Fruit fly (Drosophila melanogaster) whole organism, embryonic: ENCODE results near the gene CG46456.

Experiments
- Atf-2 ChIP-seq: fragments of 200-800 bp; sonication (Bioruptor generic); optimal IDR thresholded peaks from 2 replicates; lab custom pipeline; 2016; ENCODE audit warnings: missing biosample characterization, missing genetic modification characterization
- BEAF-32 ChIP-seq: fragments of 200-800 bp; sonication (Bioruptor generic); optimal IDR thresholded peaks from 3 replicates; lab custom pipeline; 2017; ENCODE audit warnings: missing biosample characterization, missing genetic modification characterization, mild to moderate bottlenecking, moderate library complexity, missing genetic modification reagents
- Bteb2 ChIP-seq: fragments of 200-800 bp; sonication (Bioruptor generic); optimal IDR thresholded peaks from 2 replicates; lab custom pipeline; 2016; ENCODE audit warnings: missing biosample characterization, missing genetic modification characterization
- CG10147 ChIP-seq: fragments of 200-800 bp; sonication (Bioruptor generic); optimal IDR thresholded peaks from 2 replicates; lab custom pipeline; 2019; ENCODE audit warnings: missing biosample characterization, mild to moderate bottlenecking, missing genetic modification characterization, moderate library complexity
- CG12769 ChIP-seq: fragments of 200-800 bp; sonication (Bioruptor generic); optimal IDR thresholded peaks from 2 replicates; lab custom pipeline; 2019; ENCODE audit warnings: missing biosample characterization, mild to moderate bottlenecking, missing genetic modification characterization, moderate library complexity
- CG13296 ChIP-seq: fragments of 200-800 bp; sonication (Bioruptor generic); optimal IDR thresholded peaks from 3 replicates; lab custom pipeline; 2018; ENCODE audit warnings: missing biosample characterization, mild to moderate bottlenecking, missing genetic modification characterization
- CG13624 ChIP-seq: fragments of 200-800 bp; sonication (Bioruptor generic); optimal IDR thresholded peaks from 2 replicates; lab custom pipeline; 2016; ENCODE audit warnings: missing biosample characterization, missing genetic modification characterization
- CG13894 ChIP-seq: fragments of 200-800 bp; sonication (Bioruptor generic); optimal IDR thresholded peaks from 3 replicates; lab custom pipeline; 2018; ENCODE audit warnings: missing biosample characterization, mild to moderate bottlenecking, missing genetic modification characterization, moderate library complexity
- CG14014 ChIP-seq: fragments of 200-800 bp; sonication (Bioruptor generic); IDR thresholded peaks from 2 replicates; pipeline ENCODE4 v1.3.6; 2022; ENCODE audit warnings: missing biosample characterization, missing genetic modification characterization
- CG17385 ChIP-seq: fragments of 200-800 bp; sonication (Bioruptor generic); optimal IDR thresholded peaks from 3 replicates; lab custom pipeline; 2018; ENCODE audit warnings: missing biosample characterization, mild to moderate bottlenecking, missing genetic modification characterization
- CG18599 ChIP-seq: fragments of 200-800 bp; sonication (Bioruptor generic); optimal IDR thresholded peaks from 3 replicates; lab custom pipeline; 2017; ENCODE audit warnings: missing biosample characterization, missing genetic modification characterization, mild to moderate bottlenecking, moderate library complexity, missing genetic modification reagents
- CG30403 ChIP-seq: fragments of 200-800 bp; sonication (Bioruptor generic); optimal IDR thresholded peaks from 3 replicates; lab custom pipeline; 2016; ENCODE audit warnings: missing biosample characterization, missing genetic modification characterization
- CG3065 ChIP-seq: fragments of 200-800 bp; sonication (Bioruptor generic); optimal IDR thresholded peaks from 2 replicates; lab custom pipeline; 2016; ENCODE audit warnings: missing biosample characterization, missing genetic modification characterization
- CG31388 ChIP-seq: fragments of 200-800 bp; sonication (Bioruptor generic); optimal IDR thresholded peaks from 2 replicates; lab custom pipeline; 2016; ENCODE audit warnings: missing biosample characterization, missing genetic modification characterization
- CG3281 ChIP-seq: fragments of 200-800 bp; sonication (Bioruptor generic); optimal IDR thresholded peaks from 3 replicates; lab custom pipeline; 2017; ENCODE audit warnings: missing biosample characterization, mild to moderate bottlenecking, missing genetic modification characterization
- CG3847 ChIP-seq: fragments of 200-800 bp; sonication (Bioruptor generic); IDR thresholded peaks from 2 replicates; pipeline ENCODE4 v1.3.6; 2022; ENCODE audit warnings: missing biosample characterization, missing genetic modification characterization
- CG3995 ChIP-seq: fragments of 200-800 bp; sonication (Bioruptor generic); optimal IDR thresholded peaks from 3 replicates; lab custom pipeline; 2016; ENCODE audit warnings: missing biosample characterization, missing genetic modification characterization
- CG7357 ChIP-seq: fragments of 200-800 bp; sonication (Bioruptor generic); IDR thresholded peaks from 3 replicates; pipeline ENCODE4 v1.3.6; 2022; ENCODE audit warnings: missing biosample characterization, missing genetic modification characterization
- CG7963 ChIP-seq: fragments of 200-800 bp; sonication (Bioruptor generic); IDR thresholded peaks from 3 replicates; pipeline ENCODE4 v1.3.6; 2022; ENCODE audit warnings: missing biosample characterization, missing genetic modification characterization; ENCODE audit not compliant: partially characterized antibody
- Deaf1 ChIP-seq: fragments of 200-800 bp; optimal IDR thresholded peaks from 3 replicates; lab custom pipeline; 2019; ENCODE audit warnings: missing biosample characterization, mild to moderate bottlenecking, missing genetic modification characterization, moderate library complexity
- Ets65A ChIP-seq: fragments of 200-800 bp; sonication (Bioruptor generic); peaks from one replicate; lab custom pipeline; 2016; ENCODE audit warnings: missing biosample characterization, missing genetic modification characterization
- HHEX ChIP-seq: fragments of 200-800 bp; sonication (Bioruptor generic); optimal IDR thresholded peaks from 3 replicates; lab custom pipeline; 2017; ENCODE audit warnings: missing biosample characterization, mild to moderate bottlenecking, missing genetic modification characterization, missing genetic modification reagents
- Hand ChIP-seq: fragments of 200-800 bp; sonication (Bioruptor generic); optimal IDR thresholded peaks from 2 replicates; lab custom pipeline; 2017; ENCODE audit warnings: mild to moderate bottlenecking, missing biosample characterization, missing genetic modification reagents, missing genetic modification characterization
- Hey ChIP-seq: fragments of 200-800 bp; sonication (Bioruptor generic); optimal IDR thresholded peaks from 3 replicates; lab custom pipeline; 2018; ENCODE audit warnings: missing biosample characterization, mild to moderate bottlenecking, missing genetic modification characterization
- NfI ChIP-seq: fragments of 200-800 bp; sonication (Bioruptor generic); optimal IDR thresholded peaks from 3 replicates; lab custom pipeline; 2018; ENCODE audit warnings: missing biosample characterization, mild to moderate bottlenecking, missing genetic modification characterization, moderate library complexity
- Oli ChIP-seq: fragments of 200-800 bp; sonication (Bioruptor generic); optimal IDR thresholded peaks from 2 replicates; lab custom pipeline; 2018; ENCODE audit warnings: missing biosample characterization, mild to moderate bottlenecking, missing genetic modification characterization, moderate library complexity
- Scr ChIP-seq: fragments of 200-800 bp; sonication (Bioruptor generic); IDR thresholded peaks from 2 replicates; pipeline ENCODE4 v1.3.6; 2022; ENCODE audit warnings: missing biosample characterization, missing genetic modification characterization; ENCODE audit not compliant: partially characterized antibody
- Sox102F ChIP-seq: fragments of 200-800 bp; sonication (Bioruptor generic); optimal IDR thresholded peaks from 2 replicates; lab custom pipeline; 2018; ENCODE audit warnings: missing biosample characterization, mild to moderate bottlenecking, missing genetic modification characterization, moderate library complexity
- Stat92E ChIP-seq, 3 experiments: fragments of >200 bp in 2 of 3; fragments of 200-800 bp in 1 of 3; sonication (Bioruptor generic) in 1 of 3; optimal IDR thresholded peaks; 2 replicates each; lab custom pipeline; 2017 to 2019; ENCODE audit warnings: missing biosample characterization in 3 of 3, missing genetic modification characterization in 3 of 3, mild to moderate bottlenecking in 1 of 3, moderate library complexity in 1 of 3
- Usf ChIP-seq: fragments of 200-800 bp; sonication (Bioruptor generic); optimal IDR thresholded peaks from 2 replicates; lab custom pipeline; 2017; ENCODE audit warnings: missing genotype, missing biosample characterization, missing genetic modification characterization
- Xrp1 ChIP-seq: fragments of 200-800 bp; sonication (Bioruptor generic); IDR thresholded peaks from 2 replicates; pipeline ENCODE4 v1.3.6; 2022; ENCODE audit warnings: missing biosample characterization, missing genetic modification characterization
- cato ChIP-seq: fragments of 200-800 bp; sonication (Bioruptor generic); optimal IDR thresholded peaks from 2 replicates; lab custom pipeline; 2016; ENCODE audit warnings: missing biosample characterization, missing genetic modification characterization, borderline replicate concordance
- caup ChIP-seq: fragments of 200-800 bp; sonication (Bioruptor generic); optimal IDR thresholded peaks from 3 replicates; lab custom pipeline; 2017; ENCODE audit warnings: missing biosample characterization, mild to moderate bottlenecking, missing genetic modification characterization, moderate library complexity; ENCODE audit not compliant: severe bottlenecking
- cg ChIP-seq: fragments of 200-800 bp; sonication (Bioruptor generic); optimal IDR thresholded peaks from 3 replicates; lab custom pipeline; 2019; ENCODE audit warnings: missing biosample characterization, mild to moderate bottlenecking, missing genetic modification characterization, moderate library complexity
- cwo ChIP-seq: fragments of 200-800 bp; sonication (Bioruptor generic); optimal IDR thresholded peaks from 3 replicates; lab custom pipeline; 2017; ENCODE audit warnings: missing biosample characterization, missing genetic modification characterization, mild to moderate bottlenecking, moderate library complexity, missing genetic modification reagents
- dm ChIP-seq: fragments of 200-800 bp; sonication (Bioruptor generic); optimal IDR thresholded peaks from 3 replicates; lab custom pipeline; 2016; ENCODE audit warnings: missing biosample characterization, missing genetic modification characterization
- dpn ChIP-seq, 2 experiments: fragments of 200-800 bp; sonication (Bioruptor generic); optimal IDR thresholded peaks; 3 replicates each; lab custom pipeline; 2016; ENCODE audit warnings: missing biosample characterization in 2 of 2, missing genetic modification characterization in 2 of 2
- dysf ChIP-seq: fragments of 200-800 bp; sonication (Bioruptor generic); IDR thresholded peaks from 3 replicates; pipeline ENCODE4 v1.3.6; 2022; ENCODE audit warnings: missing biosample characterization, missing genetic modification characterization
- esg ChIP-seq: fragments of 200-800 bp; sonication (Bioruptor generic); conservative IDR thresholded peaks from 2 replicates; pipeline ENCODE4 v1.3.6; 2022; ENCODE audit warnings: missing biosample characterization, missing genetic modification characterization
- gem ChIP-seq: fragments of 200-800 bp; sonication (Bioruptor generic); optimal IDR thresholded peaks from 2 replicates; lab custom pipeline; 2019; ENCODE audit warnings: missing biosample characterization, mild to moderate bottlenecking, missing genetic modification characterization, moderate library complexity
- lilli ChIP-seq: fragments of 200-800 bp; sonication (Bioruptor generic); optimal IDR thresholded peaks from 3 replicates; lab custom pipeline; 2016; ENCODE audit warnings: missing biosample characterization, missing genetic modification characterization
- mirr ChIP-seq: fragments of 200-800 bp; sonication (Bioruptor generic); optimal IDR thresholded peaks from 3 replicates; lab custom pipeline; 2018; ENCODE audit warnings: missing biosample characterization, mild to moderate bottlenecking, missing genetic modification characterization
- onecut ChIP-seq: fragments of 200-800 bp; sonication (Bioruptor generic); IDR thresholded peaks from 2 replicates; pipeline ENCODE4 v1.3.6; 2022; ENCODE audit warnings: missing biosample characterization, missing genetic modification characterization
- phol ChIP-seq: fragments of 200-800 bp; sonication (Bioruptor generic); optimal IDR thresholded peaks from 3 replicates; lab custom pipeline; 2018; ENCODE audit warnings: missing biosample characterization, mild to moderate bottlenecking, missing genetic modification characterization, moderate library complexity
- prd ChIP-seq, 3 experiments: fragments of >200 bp in 2 of 3; fragments of 200-800 bp in 1 of 3; sonication (Bioruptor generic) in 1 of 3; optimal IDR thresholded peaks in 2 of 3; IDR thresholded peaks in 1 of 3; 2 replicates in 2 of 3; 3 replicates in 1 of 3; pipeline versions ENCODE4 v1.3.6 to Lab custom; 2017 to 2022; ENCODE audit warnings: missing biosample characterization in 1 of 3, missing genetic modification characterization in 1 of 3
- sim ChIP-seq: fragments of 200-800 bp; sonication (Bioruptor generic); IDR thresholded peaks from 2 replicates; pipeline ENCODE4 v1.3.6; 2022; ENCODE audit warnings: missing biosample characterization, missing genetic modification characterization
- sug ChIP-seq: fragments of 200-800 bp; optimal IDR thresholded peaks from 2 replicates; lab custom pipeline; 2019; ENCODE audit warnings: missing biosample characterization, mild to moderate bottlenecking, missing genetic modification characterization, moderate library complexity
- tll ChIP-seq, 2 experiments: fragments of 200-800 bp in 1 of 2; fragments of >200 bp in 1 of 2; sonication (Bioruptor generic) in 1 of 2; optimal IDR thresholded peaks; 2 replicates each; lab custom pipeline; 2017 to 2019; ENCODE audit warnings: missing biosample characterization in 2 of 2, missing genetic modification characterization in 2 of 2, mild to moderate bottlenecking in 1 of 2, moderate library complexity in 1 of 2

CG46456 gene

DNA sequence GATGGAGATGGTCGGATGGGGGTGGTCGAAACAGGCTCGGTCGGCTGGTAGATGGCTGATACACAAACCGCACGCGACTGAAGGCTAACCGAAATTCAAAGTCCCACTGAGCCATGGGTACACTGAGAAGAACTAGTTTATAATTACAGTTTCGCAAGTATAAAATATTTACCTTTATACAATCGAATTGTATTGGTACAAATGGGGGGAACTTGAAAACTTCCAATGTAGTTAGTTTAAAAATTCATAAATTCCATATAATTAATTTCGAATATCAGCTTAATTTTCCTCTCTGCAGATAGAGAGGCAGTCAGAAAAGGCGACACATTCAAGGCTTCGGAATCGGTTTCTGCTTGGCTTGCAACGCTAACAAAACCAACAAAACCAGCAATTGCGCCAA is 57.9 kb downstream of the CG46456 start (continued):
- TF ChIP-seq Scr (GFP tag; lab: Robert Waterston, UW): no peak
- peak; percentile 5 for TF ChIP-seq CG13624 (GFP tag; lab: Kevin White, UChicago)
- TF ChIP-seq sim (GFP tag; lab: Robert Waterston, UW): no peak
- no peak for TF ChIP-seq onecut (GFP tag; lab: Robert Waterston, UW)
- no peak for TF ChIP-seq dm (GFP tag; lab: Kevin White, UChicago)
- TF ChIP-seq Xrp1 (GFP tag; lab: Robert Waterston, UW): 0 out of 2 replicates have a peak, but pooled peaks have one; percentile 26
- peak; percentile 14 for TF ChIP-seq phol (tag; lab: Kevin White, UChicago)
- no peak for TF ChIP-seq Stat92E (GFP tag; optimal IDR thresholded peaks at IDR 0.05; lab: Kevin White, UChicago)
- TF ChIP-seq Oli: peak; percentile 1
- TF ChIP-seq caup (GFP tag; lab: Kevin White, UChicago): peak; percentile 22
- TF ChIP-seq CG13296 (GFP tag; lab: Kevin White, UChicago): peak; percentile 3
- TF ChIP-seq lilli (GFP tag; lab: Kevin White, UChicago): peak; percentile 1
- TF ChIP-seq BEAF-32 (GFP tag; lab: Kevin White, UChicago): no peak
- 0 out of 3 replicates have a peak, but pooled peaks have one; percentile 38 for TF ChIP-seq dysf (GFP tag; lab: Robert Waterston, UW)
- TF ChIP-seq CG31388: no peak
- peak; percentile 37 for TF ChIP-seq Sox102F (GFP tag; lab: Kevin White, UChicago)
- no peak for TF ChIP-seq CG7963 (GFP tag; lab: Robert Waterston, UW)
- TF ChIP-seq cato (GFP tag; lab: Kevin White, UChicago): no peak
- TF ChIP-seq Ets65A (GFP tag; lab: Kevin White, UChicago): no peak
- TF ChIP-seq CG10147 (GFP tag; lab: Kevin White, UChicago): peak; percentile 13
- TF ChIP-seq dpn (GFP tag; optimal IDR thresholded peaks at IDR 0.05; lab: Kevin White, UChicago): peak in 1 of 2 experiments; percentile 9
- TF ChIP-seq cg (GFP tag; lab: Kevin White, UChicago): no peak
- no peak for TF ChIP-seq prd (optimal IDR thresholded peaks at IDR 0.05; lab: Kevin White, UChicago)
- TF ChIP-seq prd (GFP tag; IDR thresholded peaks at IDR 0.05; lab: Robert Waterston, UW): peak; percentile 43; the same call in 1 of the 3 replicates
- TF ChIP-seq Hey (tag; lab: Kevin White, UChicago): no peak
- no peak for TF ChIP-seq mirr (GFP tag; lab: Kevin White, UChicago)
- TF ChIP-seq CG3065 (GFP tag; lab: Kevin White, UChicago): no peak
- TF ChIP-seq Hand (GFP tag; lab: Kevin White, UChicago): peak; percentile 22
- peak; percentile 9 for TF ChIP-seq CG17385
- peak; percentile 1 for TF ChIP-seq CG30403 (GFP tag; lab: Kevin White, UChicago)
- TF ChIP-seq CG14014 (GFP tag; lab: Robert Waterston, UW): 0 out of 2 replicates have a peak, but pooled peaks have one; percentile 21
- peak; percentile 77 for TF ChIP-seq CG18599 (GFP tag; lab: Kevin White, UChicago)
- peak; percentile 38 for TF ChIP-seq CG12769 (tag; lab: Kevin White, UChicago)
- TF ChIP-seq CG7357 (GFP tag; lab: Robert Waterston, UW): no peak
- peak; percentile 11; the same call in 1 of the 2 replicates for TF ChIP-seq CG3847
- peak; percentile 1 for TF ChIP-seq Deaf1 (tag; lab: Kevin White, UChicago)
- peak; percentile 5 for TF ChIP-seq sug
- TF ChIP-seq NfI (GFP tag; lab: Kevin White, UChicago): peak; percentile 12
- TF ChIP-seq HHEX: peak; percentile 16
- 0 out of 2 replicates have a peak, but pooled peaks have one; percentile 11 for TF ChIP-seq esg
- no peak for TF ChIP-seq tll (GFP tag; optimal IDR thresholded peaks at IDR 0.05; lab: Kevin White, UChicago)
- no peak for TF ChIP-seq Usf (GFP tag; lab: Kevin White, UChicago)
- TF ChIP-seq CG3281: peak; percentile 47
- TF ChIP-seq gem (tag; lab: Kevin White, UChicago): peak; percentile 39
- no peak for TF ChIP-seq CG13894
- TF ChIP-seq CG3995 (GFP tag; lab: Kevin White, UChicago): no peak
- no peak for TF ChIP-seq Atf-2 (GFP tag; lab: Kevin White, UChicago)
- no peak for TF ChIP-seq Bteb2 (GFP tag; lab: Kevin White, UChicago)
- peak; percentile 31 for TF ChIP-seq cwo (GFP tag; lab: Kevin White, UChicago)
